Fruit fly (Drosophila melanogaster): ENCODE data around the gene CG14273.

dm6 chr2L:8344536-8344935 lies 2.0 kb downstream of the CG14273 start:
- no peak for TF ChIP-seq Ets21C (GFP tag; optimal IDR thresholded peaks at IDR 0.05)
- TF ChIP-seq Smox (GFP tag; optimal IDR thresholded peaks at IDR 0.05), result no peak
- TF ChIP-seq Sox15 (GFP tag; optimal IDR thresholded peaks at IDR 0.05), result no peak
- TF ChIP-seq CG15336 (GFP tag; IDR thresholded peaks at IDR 0.05), result no peak
- TF ChIP-seq CG3919 (GFP tag; optimal IDR thresholded peaks at IDR 0.05), result no peak
- TF ChIP-seq ss (GFP tag; optimal IDR thresholded peaks at IDR 0.05), result no peak
- TF ChIP-seq CG10631 (GFP tag; optimal IDR thresholded peaks at IDR 0.05), result no peak
- no peak for TF ChIP-seq OdsH (GFP tag; optimal IDR thresholded peaks at IDR 0.05)
- no peak for TF ChIP-seq CG32006 (GFP tag; optimal IDR thresholded peaks at IDR 0.05)
- TF ChIP-seq CG1621 (tag; optimal IDR thresholded peaks at IDR 0.05), result no peak
- no peak for TF ChIP-seq fkh (GFP tag; optimal IDR thresholded peaks at IDR 0.05)
- no peak for TF ChIP-seq CG34406 (GFP tag; optimal IDR thresholded peaks at IDR 0.05)

All from whole organism, prepupa.